Worm (Caenorhabditis elegans) whole organism, late embryonic: ENCODE data around the gene pals-30.

Experiments
- C08G9.2 ChIP-seq: sonication (generic microtip); optimal IDR thresholded peaks from 2 replicates; lab custom pipeline; 2016; ENCODE audit warnings: mild to moderate bottlenecking, missing genetic modification characterization, moderate library complexity, missing compliant biosample characterization
- K02D7.2 ChIP-seq: sonication (generic microtip); optimal IDR thresholded peaks from 2 replicates; lab custom pipeline; 2017; ENCODE audit warnings: mild to moderate bottlenecking, missing genetic modification characterization, missing compliant biosample characterization
- ahr-1 ChIP-seq: sonication (generic microtip); optimal IDR thresholded peaks from 2 replicates; lab custom pipeline; 2016; ENCODE audit warnings: missing genetic modification characterization, missing compliant biosample characterization
- ceh-14 ChIP-seq: sonication (generic microtip); optimal IDR thresholded peaks from 2 replicates; lab custom pipeline; 2016; ENCODE audit warnings: missing genotype, missing genetic modification characterization, missing compliant biosample characterization
- ceh-18 ChIP-seq: sonication (generic microtip); optimal IDR thresholded peaks from 2 replicates; lab custom pipeline; 2016; ENCODE audit warnings: missing genetic modification characterization, missing compliant biosample characterization
- ceh-19 ChIP-seq: fragments of 200-800 bp; sonication (Bioruptor generic); optimal IDR thresholded peaks from 2 replicates; lab custom pipeline; 2018; ENCODE audit warnings: mild to moderate bottlenecking, missing genetic modification characterization, missing compliant biosample characterization
- ceh-30 ChIP-seq: fragments of 150-350 bp; optimal IDR thresholded peaks from 2 replicates; lab custom pipeline; 2014; ENCODE audit warnings: missing biosample characterization, missing genetic modification characterization
- ceh-31 ChIP-seq: sonication (generic microtip); optimal IDR thresholded peaks from 2 replicates; lab custom pipeline; 2016; ENCODE audit warnings: missing genetic modification characterization, missing compliant biosample characterization
- ceh-34 ChIP-seq: sonication (generic microtip); optimal IDR thresholded peaks from 2 replicates; lab custom pipeline; 2016; ENCODE audit warnings: mild to moderate bottlenecking, missing genetic modification characterization, missing compliant biosample characterization
- ceh-48 ChIP-seq: sonication (generic microtip); optimal IDR thresholded peaks from 2 replicates; lab custom pipeline; 2016; ENCODE audit warnings: missing genetic modification characterization, inconsistent platforms, missing compliant biosample characterization
- ceh-6 ChIP-seq: fragments of 200-800 bp; sonication (Bioruptor generic); optimal IDR thresholded peaks from 2 replicates; lab custom pipeline; 2018; ENCODE audit warnings: mild to moderate bottlenecking, missing genetic modification characterization, missing compliant biosample characterization
- che-1 ChIP-seq: sonication (generic microtip); optimal IDR thresholded peaks from 2 replicates; lab custom pipeline; 2016; ENCODE audit warnings: mild to moderate bottlenecking, missing genetic modification characterization, missing compliant biosample characterization
- dmd-4 ChIP-seq: sonication (generic microtip); optimal IDR thresholded peaks from 2 replicates; lab custom pipeline; 2016; ENCODE audit warnings: borderline replicate concordance, missing genetic modification characterization, missing compliant biosample characterization
- elt-2 ChIP-seq: sonication (generic microtip); optimal IDR thresholded peaks from 2 replicates; lab custom pipeline; 2016; ENCODE audit warnings: missing genetic modification reagents, missing genetic modification characterization, missing compliant biosample characterization
- ets-4 ChIP-seq: sonication (generic microtip); optimal IDR thresholded peaks from 2 replicates; lab custom pipeline; 2016; ENCODE audit warnings: missing genetic modification characterization, missing compliant biosample characterization
- eyg-1 ChIP-seq: sonication (generic microtip); optimal IDR thresholded peaks from 2 replicates; lab custom pipeline; 2016; ENCODE audit warnings: missing genotype, missing genetic modification characterization, missing compliant biosample characterization
- fkh-6 ChIP-seq: sonication (generic microtip); optimal IDR thresholded peaks from 2 replicates; lab custom pipeline; 2016; ENCODE audit warnings: missing genetic modification characterization, missing compliant biosample characterization
- gmeb-2 ChIP-seq: sonication (generic microtip); optimal IDR thresholded peaks from 2 replicates; lab custom pipeline; 2016; ENCODE audit warnings: missing genetic modification characterization, inconsistent platforms, missing compliant biosample characterization
- hlh-30 ChIP-seq: sonication (generic microtip); optimal IDR thresholded peaks from 2 replicates; lab custom pipeline; 2017; ENCODE audit warnings: antibody characterized with exemption, missing genetic modification characterization, missing compliant biosample characterization; ENCODE audit not compliant: insufficient read depth
- hlh-6 ChIP-seq: sonication (generic microtip); optimal IDR thresholded peaks from 2 replicates; lab custom pipeline; 2016; ENCODE audit warnings: missing genotype, missing genetic modification characterization, missing compliant biosample characterization
- madf-2 ChIP-seq: sonication (generic microtip); optimal IDR thresholded peaks from 2 replicates; lab custom pipeline; 2017; ENCODE audit warnings: missing genetic modification characterization, missing compliant biosample characterization
- mec-3 ChIP-seq: sonication (generic microtip); optimal IDR thresholded peaks from 2 replicates; lab custom pipeline; 2016; ENCODE audit warnings: borderline replicate concordance, missing genetic modification characterization, missing compliant biosample characterization
- odd-2 ChIP-seq: sonication (generic microtip); optimal IDR thresholded peaks from 2 replicates; lab custom pipeline; 2017; ENCODE audit warnings: antibody characterized with exemption, mild to moderate bottlenecking, missing genetic modification characterization, missing compliant biosample characterization
- pag-3 ChIP-seq: sonication (generic microtip); optimal IDR thresholded peaks from 2 replicates; lab custom pipeline; 2016; ENCODE audit warnings: missing compliant biosample characterization, missing genetic modification characterization, borderline replicate concordance
- pat-9 ChIP-seq: fragments of 200-800 bp; sonication (Bioruptor generic); optimal IDR thresholded peaks from 2 replicates; lab custom pipeline; 2018; ENCODE audit warnings: mild to moderate bottlenecking, missing genetic modification characterization, moderate library complexity, missing compliant biosample characterization
- pax-1 ChIP-seq: fragments of 150-350 bp; optimal IDR thresholded peaks from 2 replicates; lab custom pipeline; 2014; ENCODE audit warnings: missing biosample characterization, missing genetic modification characterization
- pha-2 ChIP-seq: sonication (generic microtip); optimal IDR thresholded peaks from 2 replicates; lab custom pipeline; 2017; ENCODE audit warnings: mild to moderate bottlenecking, missing genetic modification characterization, missing compliant biosample characterization
- pha-4 ChIP-seq: fragments of 150-350 bp; optimal IDR thresholded peaks from 2 replicates; lab custom pipeline; 2018; ENCODE audit warnings: missing biosample characterization, missing genetic modification reagents, missing genetic modification characterization
- pqm-1 ChIP-seq: sonication (generic microtip); optimal IDR thresholded peaks from 2 replicates; lab custom pipeline; 2016; ENCODE audit warnings: missing genetic modification characterization, missing compliant biosample characterization
- pros-1 ChIP-seq: fragments of 150-350 bp; optimal IDR thresholded peaks from 2 replicates; lab custom pipeline; 2014; ENCODE audit warnings: missing biosample characterization, missing genetic modification reagents, missing genetic modification characterization
- ref-2 ChIP-seq: sonication (generic microtip); optimal IDR thresholded peaks from 2 replicates; lab custom pipeline; 2016; ENCODE audit warnings: missing genetic modification characterization, missing compliant biosample characterization
- sox-2 ChIP-seq: fragments of 200-800 bp; sonication (Bioruptor generic); IDR thresholded peaks from 2 replicates; pipeline ENCODE4 v1.3.6; 2022; ENCODE audit warnings: missing genetic modification reagents, missing genetic modification characterization, missing compliant biosample characterization
- syd-9 ChIP-seq: sonication (generic microtip); optimal IDR thresholded peaks from 2 replicates; lab custom pipeline; 2016; ENCODE audit warnings: mild to moderate bottlenecking, missing genetic modification characterization, moderate library complexity, missing compliant biosample characterization
- tbx-2 ChIP-seq: sonication (generic microtip); optimal IDR thresholded peaks from 2 replicates; lab custom pipeline; 2016; ENCODE audit warnings: missing genetic modification characterization, missing compliant biosample characterization
- unc-55 ChIP-seq: sonication (generic microtip); optimal IDR thresholded peaks from 2 replicates; lab custom pipeline; 2017; ENCODE audit warnings: missing biosample characterization, missing genetic modification reagents, missing genetic modification characterization
- unc-86 ChIP-seq: sonication (generic microtip); optimal IDR thresholded peaks from 2 replicates; lab custom pipeline; 2016; ENCODE audit warnings: missing genetic modification characterization, missing compliant biosample characterization
- zip-5 ChIP-seq: sonication (generic microtip); optimal IDR thresholded peaks from 2 replicates; lab custom pipeline; 2016; ENCODE audit warnings: missing genetic modification characterization, missing compliant biosample characterization

Gene pals-30

DNA sequence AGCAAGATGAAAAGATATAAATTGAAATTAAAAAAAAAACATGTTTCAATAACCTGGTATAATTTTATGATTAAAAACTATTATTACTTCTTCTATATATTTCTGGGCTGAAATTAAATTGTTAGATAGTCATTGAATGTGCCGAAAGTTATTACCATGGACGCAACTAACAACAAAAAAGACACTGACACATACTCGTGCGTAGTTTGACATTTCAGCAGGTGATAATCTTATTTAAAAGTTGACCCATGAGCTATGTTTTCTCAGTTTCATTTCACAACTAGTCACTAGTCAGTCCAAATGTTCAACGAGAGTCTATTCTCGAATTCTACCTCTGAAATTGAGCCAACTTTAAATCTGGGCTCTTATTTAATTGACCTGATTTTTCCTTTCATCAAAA lies 23.1 kb downstream of the pals-30 start, which contains the start of gene T27E7.3:
TSS of gene T27E7.3 (plus strand) at position 301 of the 400 bp plus-strand sequence.
- no peak for TF ChIP-seq che-1
- no peak for TF ChIP-seq ceh-31
- no peak for TF ChIP-seq ets-4 (tag; lab: Kevin White, UChicago)
- no peak for TF ChIP-seq pat-9 (tag; lab: Kevin White, UChicago)
- no peak for TF ChIP-seq ceh-48 (tag; lab: Kevin White, UChicago)
- TF ChIP-seq odd-2, result no peak
- no peak for TF ChIP-seq elt-2 (tag; lab: Kevin White, UChicago)
- no peak for TF ChIP-seq ceh-6 (GFP tag; lab: Kevin White, UChicago)
- no peak for TF ChIP-seq syd-9 (tag; lab: Kevin White, UChicago)
- TF ChIP-seq pag-3 (tag; lab: Kevin White, UChicago), result no peak
- TF ChIP-seq pha-2 (tag; lab: Kevin White, UChicago), result no peak
- TF ChIP-seq pros-1, result no peak
- no peak for TF ChIP-seq hlh-6 (tag; lab: Kevin White, UChicago)
- TF ChIP-seq pqm-1 (tag; lab: Kevin White, UChicago), result no peak
- TF ChIP-seq pha-4, result no peak

DNA sequence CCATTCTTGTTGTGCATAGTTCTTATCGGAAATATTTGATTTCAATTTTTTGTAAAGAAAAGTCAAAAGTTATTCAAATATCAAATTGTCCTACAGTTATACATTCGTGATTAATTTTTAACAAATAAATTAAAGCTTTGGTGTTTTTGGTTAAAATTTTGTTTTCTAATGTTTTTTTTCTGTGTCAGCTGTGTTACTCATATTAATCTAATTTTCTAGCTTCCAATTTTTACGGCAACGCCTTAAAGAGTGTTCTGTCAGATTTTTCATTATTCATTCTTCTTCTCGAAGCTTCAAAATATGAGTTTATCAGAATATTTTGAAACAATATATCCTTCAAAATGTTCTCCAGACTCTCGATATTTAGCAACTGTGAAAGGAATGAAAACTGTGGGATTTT lies 28.2 kb downstream of the pals-30 start, which contains the start of gene srh-63:
TSS of gene srh-63 (plus strand) at position 301 of the 400 bp plus-strand sequence.
- TF ChIP-seq zip-5 (tag; lab: Kevin White, UChicago) (no peak), pax-1 (tag; lab: Kevin White, UChicago) (no peak), K02D7.2 (tag; lab: Kevin White, UChicago) (no peak), ceh-18 (no peak), gmeb-2 (tag; lab: Kevin White, UChicago) (no peak), ceh-31 (no peak), ceh-34 (tag; lab: Kevin White, UChicago) (no peak), sox-2 (GFP tag; lab: Robert Waterston, UW) (no peak), tbx-2 (no peak), hlh-30 (tag; lab: Kevin White, UChicago) (no peak), unc-55 (GFP tag; lab: Kevin White, UChicago) (no peak), che-1 (no peak)

DNA sequence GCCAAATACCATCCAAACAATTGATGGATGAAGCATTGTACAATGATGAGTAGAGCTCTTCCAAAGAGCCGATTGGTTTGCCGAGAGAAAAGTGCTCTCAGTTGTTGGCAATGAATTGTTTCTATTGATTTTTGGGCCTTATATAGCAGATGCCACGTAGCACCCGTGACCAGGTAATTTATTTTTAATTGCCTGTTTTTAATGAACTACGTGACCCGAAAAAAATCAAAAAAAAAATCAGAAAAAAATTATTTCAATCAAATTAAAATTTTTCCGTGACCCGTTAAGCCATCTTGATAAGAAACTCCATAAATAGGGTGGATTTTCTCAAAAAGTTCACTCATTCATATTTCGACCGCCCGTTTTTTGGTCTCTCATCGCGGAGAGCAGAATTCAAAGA lies 32.3 kb downstream of the pals-30 start, which contains the start of the genes Y57G11A.2 and T27E7.1:
TSS of gene Y57G11A.2 (minus strand) at position 101 of the 400 bp plus-strand sequence.
TSS of gene T27E7.1 (plus strand) at position 337 of the 400 bp plus-strand sequence.
- no peak for TF ChIP-seq ahr-1 (tag; lab: Kevin White, UChicago)
- TF ChIP-seq unc-86 (tag; lab: Kevin White, UChicago), result no peak
- no peak for TF ChIP-seq mec-3

DNA sequence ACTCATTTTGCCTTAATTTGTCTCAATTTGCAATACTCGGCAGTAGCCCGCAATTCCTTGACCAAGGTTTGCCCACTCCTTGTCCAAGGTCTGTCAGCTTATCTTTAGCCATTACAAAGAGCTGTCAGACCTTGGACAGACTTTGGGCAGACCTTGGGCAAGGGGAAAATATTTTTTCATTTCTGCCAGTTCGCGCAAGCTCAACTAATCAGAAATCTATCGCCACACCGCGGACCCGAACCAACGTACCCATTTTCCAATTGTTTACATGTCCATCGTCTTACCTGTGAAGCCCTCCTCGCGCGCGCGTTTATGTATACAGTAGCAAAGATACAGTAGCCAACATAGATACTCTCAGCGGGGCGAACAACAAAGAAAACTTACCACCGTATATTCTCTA lies 36.6 kb downstream of the pals-30 start:
- no peak for TF ChIP-seq unc-86 (tag; lab: Kevin White, UChicago)
- no peak for TF ChIP-seq ceh-31
- TF ChIP-seq dmd-4, result no peak
- no peak for TF ChIP-seq pax-1 (tag; lab: Kevin White, UChicago)
- TF ChIP-seq ceh-30, result no peak
- TF ChIP-seq che-1, result no peak
- TF ChIP-seq ceh-34 (tag; lab: Kevin White, UChicago), result no peak
- TF ChIP-seq sox-2 (GFP tag; lab: Robert Waterston, UW), result no peak
- no peak for TF ChIP-seq ceh-48 (tag; lab: Kevin White, UChicago)
- no peak for TF ChIP-seq fkh-6 (tag; lab: Kevin White, UChicago)
- TF ChIP-seq eyg-1 (tag; lab: Kevin White, UChicago), result no peak
- no peak for TF ChIP-seq zip-5 (tag; lab: Kevin White, UChicago)
- no peak for TF ChIP-seq C08G9.2 (tag; lab: Kevin White, UChicago)
- TF ChIP-seq ceh-19 (GFP tag; lab: Kevin White, UChicago), result no peak
- no peak for TF ChIP-seq madf-2
- no peak for TF ChIP-seq ceh-6 (GFP tag; lab: Kevin White, UChicago)
- no peak for TF ChIP-seq ceh-14 (tag; lab: Kevin White, UChicago)
- TF ChIP-seq hlh-6 (tag; lab: Kevin White, UChicago), result no peak
- no peak for TF ChIP-seq mec-3
- no peak for TF ChIP-seq ref-2 (tag; lab: Kevin White, UChicago)
- TF ChIP-seq, all 69 proteins: peak for 0
